Worm (Caenorhabditis elegans) whole organism, young adult: ENCODE data around the gene R107.2.

ENCODE experiments used
- B0035.1 ChIP-seq: sonication (generic microtip); optimal IDR thresholded peaks from 2 replicates; lab custom pipeline; 2016; ENCODE audit warnings: missing genetic modification characterization, mild to moderate bottlenecking, missing compliant biosample characterization, missing genotype, missing genetic modification reagents
- F22D6.2 ChIP-seq: sonication (generic microtip); optimal IDR thresholded peaks from 2 replicates; lab custom pipeline; 2016; ENCODE audit warnings: mild to moderate bottlenecking, missing genetic modification characterization, missing compliant biosample characterization
- F23B12.7 ChIP-seq: sonication (generic microtip); optimal IDR thresholded peaks from 2 replicates; lab custom pipeline; 2017; ENCODE audit warnings: missing genetic modification characterization, mild to moderate bottlenecking, missing compliant biosample characterization, antibody characterized with exemption, moderate library complexity; ENCODE audit not compliant: insufficient read depth
- F49E8.2 ChIP-seq: sonication (generic microtip); optimal IDR thresholded peaks from 3 replicates; lab custom pipeline; 2017; ENCODE audit warnings: missing genetic modification characterization, mild to moderate bottlenecking, missing compliant biosample characterization, antibody characterized with exemption, moderate library complexity; ENCODE audit not compliant: insufficient read depth
- F52B5.7 ChIP-seq: sonication (generic microtip); optimal IDR thresholded peaks from 2 replicates; lab custom pipeline; 2016; ENCODE audit warnings: mild to moderate bottlenecking, missing genetic modification characterization, missing compliant biosample characterization
- F57C9.4 ChIP-seq: sonication (generic microtip); optimal IDR thresholded peaks from 2 replicates; lab custom pipeline; 2017; ENCODE audit warnings: mild to moderate bottlenecking, missing genetic modification characterization, missing compliant biosample characterization
- K11D2.4 ChIP-seq: fragments of 200-800 bp; sonication (Bioruptor generic); IDR thresholded peaks from 2 replicates; pipeline ENCODE4 v1.3.6; 2022; ENCODE audit warnings: missing genetic modification reagents, missing genetic modification characterization, missing compliant biosample characterization
- Y53F4B.3 ChIP-seq: fragments of 200-800 bp; sonication (Bioruptor generic); IDR thresholded peaks from 2 replicates; pipeline ENCODE4 v1.3.6; 2022; ENCODE audit warnings: missing genetic modification reagents, missing genetic modification characterization, missing compliant biosample characterization
- Y53G8AR.9 ChIP-seq: fragments of 200-800 bp; sonication (Bioruptor generic); conservative IDR thresholded peaks from 2 replicates; pipeline ENCODE4 v1.3.6; 2022; ENCODE audit warnings: missing genetic modification reagents, missing genetic modification characterization, missing compliant biosample characterization
- ZK185.1 ChIP-seq: sonication (generic microtip); optimal IDR thresholded peaks from 2 replicates; lab custom pipeline; 2016; ENCODE audit warnings: mild to moderate bottlenecking, missing genetic modification characterization, missing compliant biosample characterization; ENCODE audit not compliant: poor library complexity, severe bottlenecking
- ama-1 ChIP-seq, 3 experiments: fragments of 150-350 bp in 1 of 3; sonication (generic microtip) in 2 of 3; optimal IDR thresholded peaks; 2 replicates each; lab custom pipeline; 2014 to 2018; ENCODE audit warnings: missing biosample characterization in 2 of 3, missing genetic modification characterization in 2 of 3, missing genetic modification reagents in 2 of 3
- aptf-3 ChIP-seq: fragments of 200-800 bp; sonication (Bioruptor generic); IDR thresholded peaks from 2 replicates; pipeline ENCODE4 v1.3.6; 2022; ENCODE audit warnings: missing genetic modification characterization, missing compliant biosample characterization
- atf-7 ChIP-seq: sonication (generic microtip); optimal IDR thresholded peaks from 2 replicates; lab custom pipeline; 2017; ENCODE audit warnings: mild to moderate bottlenecking, missing genetic modification characterization, missing compliant biosample characterization
- ceh-27 ChIP-seq: fragments of 200-800 bp; sonication (Bioruptor generic); optimal IDR thresholded peaks from 2 replicates; lab custom pipeline; 2018; ENCODE audit warnings: mild to moderate bottlenecking, missing genetic modification characterization, moderate library complexity, missing compliant biosample characterization
- ceh-40 ChIP-seq: fragments of 200-800 bp; sonication (Bioruptor generic); IDR thresholded peaks from 2 replicates; pipeline ENCODE4 v1.3.6; 2022; ENCODE audit warnings: missing genetic modification characterization, missing compliant biosample characterization
- chd-7 ChIP-seq: sonication (generic microtip); optimal IDR thresholded peaks from 2 replicates; lab custom pipeline; 2016; ENCODE audit warnings: mild to moderate bottlenecking, missing genetic modification characterization, moderate library complexity, missing compliant biosample characterization
- efl-1 ChIP-seq: fragments of 150-350 bp; optimal IDR thresholded peaks from 2 replicates; lab custom pipeline; 2014; ENCODE audit warnings: missing biosample characterization, missing genetic modification reagents, missing genetic modification characterization
- egl-18 ChIP-seq: fragments of 200-800 bp; sonication (Bioruptor generic); IDR thresholded peaks from 2 replicates; pipeline ENCODE4 v1.3.6; 2022; ENCODE audit warnings: missing genetic modification reagents, missing genetic modification characterization, missing compliant biosample characterization
- ets-4 ChIP-seq: fragments of 200-800 bp; sonication (Bioruptor generic); optimal IDR thresholded peaks from 2 replicates; lab custom pipeline; 2018; ENCODE audit warnings: mild to moderate bottlenecking, missing genetic modification characterization, missing compliant biosample characterization
- fkh-3 ChIP-seq: sonication (generic microtip); optimal IDR thresholded peaks from 2 replicates; lab custom pipeline; 2016; ENCODE audit warnings: mild to moderate bottlenecking, missing genetic modification characterization, missing compliant biosample characterization
- hlh-12 ChIP-seq: sonication (generic microtip); optimal IDR thresholded peaks from 2 replicates; lab custom pipeline; 2016; ENCODE audit warnings: missing genetic modification characterization, missing compliant biosample characterization
- hmg-1.2 ChIP-seq: fragments of 200-800 bp; sonication (Bioruptor generic); IDR thresholded peaks from 2 replicates; pipeline ENCODE4 v1.3.6; 2022; ENCODE audit warnings: missing genetic modification reagents, missing genetic modification characterization, missing compliant biosample characterization
- hrde-1 ChIP-seq: sonication (generic microtip); optimal IDR thresholded peaks from 2 replicates; lab custom pipeline; 2016; ENCODE audit warnings: missing genetic modification characterization, mild to moderate bottlenecking, missing compliant biosample characterization, moderate library complexity, missing genotype, missing genetic modification reagents, borderline replicate concordance
- lag-1 ChIP-seq: fragments of 200-800 bp; sonication (Bioruptor generic); IDR thresholded peaks from 2 replicates; pipeline ENCODE4 v1.3.6; 2022; ENCODE audit warnings: missing genetic modification reagents, missing genetic modification characterization, missing compliant biosample characterization
- lin-35 ChIP-seq, 3 experiments: fragments of 150-350 bp in 2 of 3; sonication (generic microtip) in 1 of 3; optimal IDR thresholded peaks; 2 replicates each; lab custom pipeline; 2014 to 2018; ENCODE audit warnings: missing biosample characterization in 3 of 3, missing genetic modification characterization in 3 of 3, missing genetic modification reagents in 3 of 3
- lin-54 ChIP-seq: fragments of 200-800 bp; sonication (Bioruptor generic); optimal IDR thresholded peaks from 2 replicates; lab custom pipeline; 2018; ENCODE audit warnings: mild to moderate bottlenecking, missing genetic modification characterization, missing compliant biosample characterization
- lir-1 ChIP-seq: fragments of 200-800 bp; sonication (Bioruptor generic); conservative IDR thresholded peaks from 2 replicates; pipeline ENCODE4 v1.3.6; 2022; ENCODE audit warnings: missing genetic modification reagents, missing genetic modification characterization, missing compliant biosample characterization
- mcd-1 ChIP-seq: fragments of 200-800 bp; sonication (Bioruptor generic); IDR thresholded peaks from 2 replicates; pipeline ENCODE4 v1.3.6; 2022; ENCODE audit warnings: missing genetic modification reagents, missing genetic modification characterization, missing compliant biosample characterization
- nhr-27 ChIP-seq: fragments of 200-800 bp; sonication (Bioruptor generic); optimal IDR thresholded peaks from 2 replicates; lab custom pipeline; 2018; ENCODE audit warnings: mild to moderate bottlenecking, missing genetic modification characterization, moderate library complexity, missing compliant biosample characterization
- nhr-90 ChIP-seq: sonication (generic microtip); optimal IDR thresholded peaks from 2 replicates; lab custom pipeline; 2016; ENCODE audit warnings: missing genotype, mild to moderate bottlenecking, missing genetic modification characterization, missing compliant biosample characterization
- rec-8 ChIP-seq, 2 experiments: sonication (generic microtip); optimal IDR thresholded peaks; 2 replicates each; lab custom pipeline; 2016; ENCODE audit warnings: mild to moderate bottlenecking in 2 of 2, missing genetic modification characterization in 2 of 2, missing genetic modification reagents in 2 of 2, missing genotype in 2 of 2, missing biosample characterization in 1 of 2, missing compliant biosample characterization in 1 of 2, moderate library complexity in 1 of 2
- repo-1 ChIP-seq: sonication (generic microtip); optimal IDR thresholded peaks from 2 replicates; lab custom pipeline; 2017; ENCODE audit warnings: mild to moderate bottlenecking, missing genetic modification characterization, missing compliant biosample characterization
- sea-2 ChIP-seq: fragments of 200-800 bp; sonication (Bioruptor generic); IDR thresholded peaks from 2 replicates; pipeline ENCODE4 v1.3.6; 2022; ENCODE audit warnings: missing genetic modification characterization, missing compliant biosample characterization
- snpc-1.1 ChIP-seq: sonication (generic microtip); optimal IDR thresholded peaks from 2 replicates; lab custom pipeline; 2017; ENCODE audit warnings: missing genetic modification characterization, mild to moderate bottlenecking, missing compliant biosample characterization, antibody characterized with exemption, moderate library complexity, missing genotype, missing genetic modification reagents; ENCODE audit not compliant: insufficient read depth
- somi-1 ChIP-seq: fragments of 200-800 bp; sonication (Bioruptor generic); optimal IDR thresholded peaks from 2 replicates; lab custom pipeline; 2018; ENCODE audit warnings: mild to moderate bottlenecking, missing genetic modification characterization, missing compliant biosample characterization
- sptf-2 ChIP-seq: fragments of 200-800 bp; sonication (Bioruptor generic); optimal IDR thresholded peaks from 2 replicates; lab custom pipeline; 2018; ENCODE audit warnings: mild to moderate bottlenecking, missing genetic modification characterization, missing compliant biosample characterization
- tbp1 ChIP-seq: fragments of 200-800 bp; sonication (Bioruptor generic); optimal IDR thresholded peaks from 2 replicates; lab custom pipeline; 2018; ENCODE audit warnings: mild to moderate bottlenecking, missing genetic modification characterization, missing compliant biosample characterization
- tbx-9 ChIP-seq: sonication (generic microtip); optimal IDR thresholded peaks from 2 replicates; lab custom pipeline; 2016; ENCODE audit warnings: borderline replicate concordance, missing genetic modification characterization, inconsistent platforms, missing compliant biosample characterization
- tlf-1 ChIP-seq: fragments of 200-800 bp; sonication (Bioruptor generic); optimal IDR thresholded peaks from 2 replicates; lab custom pipeline; 2018; ENCODE audit warnings: mild to moderate bottlenecking, missing genetic modification characterization, missing compliant biosample characterization
- xnd-1 ChIP-seq: sonication (generic microtip); optimal IDR thresholded peaks from 2 replicates; lab custom pipeline; 2016; ENCODE audit warnings: missing genotype, missing genetic modification reagents, missing genetic modification characterization, missing compliant biosample characterization
- ztf-22 ChIP-seq: fragments of 200-800 bp; sonication (Bioruptor generic); optimal IDR thresholded peaks from 2 replicates; lab custom pipeline; 2018; ENCODE audit warnings: mild to moderate bottlenecking, missing genetic modification characterization, moderate library complexity, missing compliant biosample characterization
- ztf-28 ChIP-seq: fragments of 200-800 bp; sonication (Bioruptor generic); IDR thresholded peaks from 2 replicates; pipeline ENCODE4 v1.3.6; 2022; ENCODE audit warnings: missing genetic modification reagents, missing genetic modification characterization, missing compliant biosample characterization
- ztf-6 ChIP-seq: fragments of 200-800 bp; sonication (Bioruptor generic); IDR thresholded peaks from 2 replicates; pipeline ENCODE4 v1.3.6; 2022; ENCODE audit warnings: missing genetic modification reagents, missing genetic modification characterization, missing compliant biosample characterization

Gene R107.2

ce11 chrIII:9054414-9055147 is 8.8 kb upstream of the R107.2 start, which contains the start of gene cls-2 (continued):
- TF ChIP-seq ets-4 (GFP tag; lab: Kevin White, UChicago) (no peak), snpc-1.1 (tag; lab: Kevin White, UChicago) (peak; percentile 6), hrde-1 (no peak), ama-1 (optimal IDR thresholded peaks at IDR 0.05; lab: Kevin White, UChicago) (peak; percentile 39), ama-1 (GFP tag; optimal IDR thresholded peaks at IDR 0.05; lab: Kevin White, UChicago) (peak in 1 of 2 experiments; percentile 21), egl-18 (GFP tag; lab: Robert Waterston, UW) (no peak), lir-1 (GFP tag; lab: Robert Waterston, UW) (no peak), ztf-6 (GFP tag; lab: Robert Waterston, UW) (no peak), ztf-22 (GFP tag; lab: Kevin White, UChicago) (no peak), F49E8.2 (tag; lab: Kevin White, UChicago) (peak; percentile 48), xnd-1 (peak; percentile 29), sea-2 (GFP tag; lab: Robert Waterston, UW) (no peak), aptf-3 (GFP tag; lab: Robert Waterston, UW) (no peak)
- TF ChIP-seq, all 124 proteins: peak for 19

ce11 chrIII:9053740-9054252 is 8.1 kb upstream of the R107.2 start, which contains the start of gene R107.5:
TSS of gene R107.5 (minus strand) at chrIII:9053790.
- peak; percentile 76 for TF ChIP-seq tbp1 (GFP tag; lab: Kevin White, UChicago)
- peak; percentile 89 for TF ChIP-seq mcd-1 (GFP tag; lab: Robert Waterston, UW)
- peak; percentile 99 for TF ChIP-seq chd-7 (tag; lab: Kevin White, UChicago)
- TF ChIP-seq ZK185.1 = peak; percentile 47
- peak; percentile 96 for TF ChIP-seq K11D2.4 (GFP tag; lab: Robert Waterston, UW)
- TF ChIP-seq nhr-27 (tag; lab: Kevin White, UChicago) = peak; percentile 95
- TF ChIP-seq B0035.1 = peak; percentile 81
- 0 out of 2 replicates have a peak, but pooled peaks have one; percentile 60 for TF ChIP-seq ztf-6 (GFP tag; lab: Robert Waterston, UW)
- TF ChIP-seq ztf-22 (GFP tag; lab: Kevin White, UChicago) = peak; percentile 92
- TF ChIP-seq repo-1 (tag; lab: Kevin White, UChicago) = peak; percentile 96
- TF ChIP-seq aptf-3 (GFP tag; lab: Robert Waterston, UW) = peak; percentile 87; the same call in 1 of the 2 replicates
- TF ChIP-seq Y53G8AR.9 (GFP tag; lab: Robert Waterston, UW) = peak; percentile 94
- TF ChIP-seq somi-1 = peak; percentile 97
- TF ChIP-seq lir-1 (GFP tag; lab: Robert Waterston, UW) = peak; percentile 93
- TF ChIP-seq fkh-3 (tag; lab: Kevin White, UChicago) = peak; percentile 36
- no peak for TF ChIP-seq hlh-12
- TF ChIP-seq ztf-28 = 0 out of 2 replicates have a peak, but pooled peaks have one; percentile 56
- TF ChIP-seq hmg-1.2 = peak; percentile 95
- TF ChIP-seq atf-7 (tag; lab: Kevin White, UChicago) = peak; percentile 98
- TF ChIP-seq lag-1 (GFP tag; lab: Robert Waterston, UW) = 0 out of 2 replicates have a peak, but pooled peaks have one; percentile 22
- peak; percentile 86 for TF ChIP-seq lin-54
- 0 out of 2 replicates have a peak, but pooled peaks have one; percentile 42 for TF ChIP-seq ceh-40 (GFP tag; lab: Robert Waterston, UW)
- peak; percentile 95 for TF ChIP-seq ceh-27 (GFP tag; lab: Kevin White, UChicago)
- peak; percentile 94 for TF ChIP-seq tlf-1 (GFP tag; lab: Kevin White, UChicago)
- peak; percentile 86 for TF ChIP-seq F57C9.4
- no peak for TF ChIP-seq F23B12.7 (tag; lab: Kevin White, UChicago)
- no peak for TF ChIP-seq efl-1 (GFP tag; lab: Kevin White, UChicago)
- TF ChIP-seq sptf-2 (GFP tag; lab: Kevin White, UChicago) = no peak
- TF ChIP-seq rec-8 (tag; optimal IDR thresholded peaks at IDR 0.05; lab: Kevin White, UChicago) = no peak
- peak; percentile 54 for TF ChIP-seq F52B5.7
- TF ChIP-seq nhr-90 (tag; lab: Kevin White, UChicago) = peak; percentile 22
- TF ChIP-seq Y53F4B.3 (GFP tag; lab: Robert Waterston, UW) = no peak
- peak; percentile 88 for TF ChIP-seq F22D6.2 (tag; lab: Kevin White, UChicago)
- peak in 2 of 3 experiments; percentile 52 to 78 for TF ChIP-seq lin-35 (GFP tag; optimal IDR thresholded peaks at IDR 0.05; lab: Kevin White, UChicago)
- TF ChIP-seq tbx-9 (tag; lab: Kevin White, UChicago) = peak; percentile 34
